Worm (Caenorhabditis elegans) whole organism, early embryonic: Measurements from ENCODE around the gene C29E4.9.

Experiments
- aly-1 ChIP-seq: sonication (generic microtip); optimal IDR thresholded peaks from 2 replicates; lab custom pipeline; 2016; ENCODE audit warnings: missing genetic modification characterization, missing compliant biosample characterization
- ama-1 ChIP-seq: fragments of 150-350 bp; optimal IDR thresholded peaks from 2 replicates; lab custom pipeline; 2014
- ceh-36 ChIP-seq: sonication (generic microtip); optimal IDR thresholded peaks from 2 replicates; lab custom pipeline; 2016; ENCODE audit warnings: missing genetic modification characterization, inconsistent platforms, missing compliant biosample characterization
- ets-7 ChIP-seq: sonication (generic microtip); optimal IDR thresholded peaks from 2 replicates; lab custom pipeline; 2016; ENCODE audit warnings: missing genotype, missing genetic modification characterization, missing compliant biosample characterization
- hmbx-1 ChIP-seq: sonication (generic microtip); optimal IDR thresholded peaks from 2 replicates; lab custom pipeline; 2016; ENCODE audit warnings: mild to moderate bottlenecking, missing genetic modification characterization, missing compliant biosample characterization
- hmg-4 ChIP-seq: fragments of 200-800 bp; sonication (Bioruptor generic); optimal IDR thresholded peaks from 2 replicates; lab custom pipeline; 2018; ENCODE audit warnings: mild to moderate bottlenecking, missing genetic modification characterization, missing compliant biosample characterization
- hnd-1 ChIP-seq: sonication (generic microtip); optimal IDR thresholded peaks from 2 replicates; lab custom pipeline; 2016; ENCODE audit warnings: missing genetic modification characterization, missing compliant biosample characterization
- pes-1 ChIP-seq: fragments of 200-800 bp; sonication (Bioruptor generic); IDR thresholded peaks from 2 replicates; pipeline ENCODE4 v1.3.6; 2022; ENCODE audit warnings: missing genetic modification reagents, missing genetic modification characterization, missing compliant biosample characterization
- scrt-1 ChIP-seq: fragments of 200-800 bp; sonication (Bioruptor generic); IDR thresholded peaks from 2 replicates; pipeline ENCODE4 v1.3.6; 2022; ENCODE audit warnings: missing genetic modification characterization, missing compliant biosample characterization
- sea-1 ChIP-seq: fragments of 200-800 bp; sonication (Bioruptor generic); conservative IDR thresholded peaks from 2 replicates; pipeline ENCODE4 v1.3.6; 2022; ENCODE audit warnings: missing genetic modification characterization, missing compliant biosample characterization
- tbx-37 ChIP-seq: fragments of 200-800 bp; sonication (Bioruptor generic); conservative IDR thresholded peaks from 2 replicates; pipeline ENCODE4 v1.3.6; 2022; ENCODE audit warnings: missing genetic modification reagents, missing genetic modification characterization, missing compliant biosample characterization

- TF ChIP-seq ama-1 (lab: Kevin White, UChicago): no peak
- no peak for TF ChIP-seq ets-7
- no peak for TF ChIP-seq scrt-1
- TF ChIP-seq tbx-37 (GFP tag; lab: Robert Waterston, UW): no peak
- TF ChIP-seq hmbx-1 (tag; lab: Kevin White, UChicago): no peak
- no peak for TF ChIP-seq pes-1 (GFP tag; lab: Robert Waterston, UW)
- TF ChIP-seq hmg-4 (GFP tag; lab: Kevin White, UChicago): no peak
- TF ChIP-seq ceh-36 (tag; lab: Kevin White, UChicago): no peak
- no peak for TF ChIP-seq sea-1
- TF ChIP-seq hnd-1 (tag; lab: Kevin White, UChicago): no peak
- no peak for TF ChIP-seq aly-1
Observed at ce11 chrIII:8001557-8001956, 44.7 kb upstream of the C29E4.9 start.
